Fruit fly (Drosophila melanogaster): Measurements from ENCODE around the gene CG7120.

- no peak for TF ChIP-seq insv (optimal IDR thresholded peaks at IDR 0.05)
- TF ChIP-seq psq (optimal IDR thresholded peaks at IDR 0.05) = no peak
- TF ChIP-seq h (optimal IDR thresholded peaks at IDR 0.05) = no peak
- TF ChIP-seq ttk (optimal IDR thresholded peaks at IDR 0.05) = no peak
- no peak for TF ChIP-seq Myc (optimal IDR thresholded peaks at IDR 0.05)
- TF ChIP-seq Sin3A (optimal IDR thresholded peaks at IDR 0.05) = no peak
These were observed 53.5 kb downstream of the CG7120 start, which contains the start of gene CG6983 for dm6 chr3L:8449202-8449799.

All from Kc167 (cell line).